Worm (Caenorhabditis elegans) whole organism, mixed stage, embryonic: ENCODE measurements around the gene fib-1.

Experiments
- M03D4.4 ChIP-seq: sonication (generic microtip); optimal IDR thresholded peaks from 2 replicates; lab custom pipeline; 2017; ENCODE audit warnings: mild to moderate bottlenecking, missing genetic modification characterization, missing compliant biosample characterization
- bed-3 ChIP-seq: fragments of 200-800 bp; sonication (Bioruptor generic); optimal IDR thresholded peaks from 3 replicates; lab custom pipeline; 2018; ENCODE audit warnings: mild to moderate bottlenecking, missing genetic modification characterization, moderate library complexity, missing compliant biosample characterization
- blmp-1 ChIP-seq: fragments of 150-350 bp; optimal IDR thresholded peaks from 2 replicates; lab custom pipeline; 2014; ENCODE audit warnings: missing biosample characterization, missing genetic modification characterization
- ceh-39 ChIP-seq: fragments of 150-350 bp; optimal IDR thresholded peaks from 2 replicates; lab custom pipeline; 2014; ENCODE audit warnings: missing biosample characterization, missing genetic modification characterization
- ceh-43 ChIP-seq: fragments of 200-800 bp; sonication (Bioruptor generic); optimal IDR thresholded peaks from 2 replicates; lab custom pipeline; 2018; ENCODE audit warnings: mild to moderate bottlenecking, missing genetic modification characterization, moderate library complexity, missing compliant biosample characterization
- ceh-83 ChIP-seq: fragments of 200-800 bp; sonication (Bioruptor generic); optimal IDR thresholded peaks from 2 replicates; lab custom pipeline; 2018; ENCODE audit warnings: mild to moderate bottlenecking, missing genetic modification characterization, missing compliant biosample characterization
- cnd-1 ChIP-seq: fragments of 200-800 bp; sonication (Bioruptor generic); optimal IDR thresholded peaks from 2 replicates; lab custom pipeline; 2018; ENCODE audit warnings: mild to moderate bottlenecking, missing genetic modification characterization, missing compliant biosample characterization
- elt-1 ChIP-seq: sonication (generic microtip); optimal IDR thresholded peaks from 2 replicates; lab custom pipeline; 2017; ENCODE audit warnings: missing genetic modification characterization, mild to moderate bottlenecking, missing compliant biosample characterization, antibody characterized with exemption, moderate library complexity, borderline replicate concordance; ENCODE audit not compliant: insufficient read depth
- elt-3 ChIP-seq: fragments of 150-350 bp; optimal IDR thresholded peaks from 2 replicates; lab custom pipeline; 2014; ENCODE audit warnings: missing biosample characterization, missing genetic modification characterization
- hlh-1 ChIP-seq: fragments of 150-350 bp; optimal IDR thresholded peaks from 2 replicates; lab custom pipeline; 2014; ENCODE audit warnings: missing biosample characterization, missing genetic modification reagents, missing genetic modification characterization
- lin-32 ChIP-seq: fragments of 200-800 bp; sonication (Bioruptor generic); optimal IDR thresholded peaks from 2 replicates; lab custom pipeline; 2018; ENCODE audit warnings: mild to moderate bottlenecking, missing genetic modification characterization, missing compliant biosample characterization
- lsy-2 ChIP-seq: fragments of 150-350 bp; optimal IDR thresholded peaks from 2 replicates; lab custom pipeline; 2014; ENCODE audit warnings: missing biosample characterization, missing genetic modification characterization
- mab-5 ChIP-seq: fragments of 150-350 bp; optimal IDR thresholded peaks from 2 replicates; lab custom pipeline; 2014; ENCODE audit warnings: missing biosample characterization, missing genetic modification characterization
- mep-1 ChIP-seq: fragments of 150-350 bp; optimal IDR thresholded peaks from 2 replicates; lab custom pipeline; 2017; ENCODE audit warnings: missing biosample characterization, missing genetic modification reagents, missing genetic modification characterization, inconsistent platforms
- nhr-12 ChIP-seq: fragments of 150-350 bp; optimal IDR thresholded peaks from 2 replicates; lab custom pipeline; 2014; ENCODE audit warnings: missing biosample characterization, missing genetic modification characterization
- nhr-2 ChIP-seq: fragments of 150-350 bp; optimal IDR thresholded peaks from 2 replicates; lab custom pipeline; 2014; ENCODE audit warnings: missing biosample characterization, missing genetic modification characterization
- nhr-237 ChIP-seq: fragments of 150-350 bp; optimal IDR thresholded peaks from 2 replicates; lab custom pipeline; 2014; ENCODE audit warnings: missing biosample characterization, missing genetic modification characterization
- nhr-28 ChIP-seq: fragments of 150-350 bp; optimal IDR thresholded peaks from 2 replicates; lab custom pipeline; 2014; ENCODE audit warnings: missing biosample characterization, missing genetic modification characterization
- nhr-76 ChIP-seq: sonication (generic microtip); optimal IDR thresholded peaks from 2 replicates; lab custom pipeline; 2017; ENCODE audit warnings: missing biosample characterization, missing genetic modification characterization
- sem-2 ChIP-seq: fragments of 200-800 bp; sonication (Bioruptor generic); optimal IDR thresholded peaks from 2 replicates; lab custom pipeline; 2018; ENCODE audit warnings: mild to moderate bottlenecking, missing genetic modification characterization, missing compliant biosample characterization
- sptf-1 ChIP-seq: sonication (generic microtip); optimal IDR thresholded peaks from 2 replicates; lab custom pipeline; 2017; ENCODE audit warnings: mild to moderate bottlenecking, missing genetic modification characterization, moderate library complexity, missing compliant biosample characterization
- tbx-8 ChIP-seq: fragments of 200-800 bp; sonication (Bioruptor generic); optimal IDR thresholded peaks from 2 replicates; lab custom pipeline; 2018; ENCODE audit warnings: mild to moderate bottlenecking, missing genetic modification characterization, moderate library complexity, missing compliant biosample characterization
- unc-120 ChIP-seq: sonication (generic microtip); optimal IDR thresholded peaks from 2 replicates; lab custom pipeline; 2017; ENCODE audit warnings: missing genetic modification characterization, missing compliant biosample characterization; ENCODE audit not compliant: poor library complexity, severe bottlenecking
- unc-62 ChIP-seq: fragments of 150-350 bp; optimal IDR thresholded peaks from 2 replicates; lab custom pipeline; 2014; ENCODE audit warnings: missing biosample characterization, missing genetic modification reagents, missing genetic modification characterization
- zip-8 ChIP-seq: fragments of 150-350 bp; optimal IDR thresholded peaks from 2 replicates; lab custom pipeline; 2014; ENCODE audit warnings: missing biosample characterization, missing genetic modification characterization
- ztf-11 ChIP-seq: fragments of 150-350 bp; optimal IDR thresholded peaks from 2 replicates; lab custom pipeline; 2014; ENCODE audit warnings: missing biosample characterization, missing genetic modification characterization

Gene fib-1

DNA sequence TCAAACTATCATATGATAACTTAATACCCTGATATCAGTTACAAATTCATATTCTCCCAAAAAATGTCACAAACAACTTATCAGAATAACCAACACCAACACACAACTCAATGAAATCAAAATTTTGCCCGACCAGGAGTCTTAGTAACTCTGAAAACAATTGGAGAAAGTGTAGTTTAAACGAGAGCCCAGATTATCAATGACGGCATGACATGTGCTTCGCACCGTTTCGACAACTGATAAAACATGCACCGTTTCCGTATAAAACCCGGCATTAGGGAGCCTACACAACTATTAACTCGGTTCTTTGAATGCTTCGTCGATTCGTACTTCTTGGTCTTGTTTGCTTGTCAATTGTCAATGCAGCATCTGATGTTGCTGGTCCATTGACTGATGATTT, 8.4 kb downstream of the fib-1 start, which contains the start of gene fil-1:
fil-1 (plus strand) TSS at position 219 of the 400 bp plus-strand sequence.
- no peak for TF ChIP-seq mab-5 (tag; lab: Kevin White, UChicago)
- TF ChIP-seq, all 35 proteins: peak for 0

DNA sequence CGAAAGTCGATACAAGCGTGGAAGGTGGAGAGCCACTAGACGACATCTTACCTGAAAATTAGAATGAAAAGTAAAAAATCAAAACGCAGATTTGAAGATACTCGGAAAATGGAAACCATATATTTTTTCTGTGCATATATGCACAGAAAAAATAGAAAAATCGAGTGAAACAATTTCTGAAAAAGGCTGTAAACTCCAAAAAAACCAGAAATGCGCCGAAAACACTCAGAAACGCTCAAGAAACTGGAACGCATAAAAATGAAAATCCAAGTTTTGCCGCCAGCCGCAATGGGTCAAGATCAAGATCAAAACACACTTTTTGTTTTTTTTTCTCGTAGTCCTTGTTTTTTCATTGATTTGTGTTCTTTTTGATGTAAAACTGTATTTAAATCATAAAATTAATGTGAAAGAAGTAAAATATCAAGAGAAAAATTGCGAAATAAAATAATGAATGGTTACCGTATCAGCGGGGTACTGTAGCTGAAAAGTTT, 9.4 kb downstream of the fib-1 start, which contains the start of gene T01C3.3:
T01C3.3 (minus strand) TSS at position 51 of the 491 bp plus-strand sequence.
- TF ChIP-seq blmp-1 (no peak), tbx-8 (GFP tag; lab: Kevin White, UChicago) (no peak), hlh-1 (tag; lab: Kevin White, UChicago) (no peak), ceh-39 (tag; lab: Kevin White, UChicago) (no peak), nhr-12 (no peak), mab-5 (tag; lab: Kevin White, UChicago) (no peak), elt-3 (no peak), mep-1 (tag; lab: Kevin White, UChicago) (no peak), lin-32 (no peak), nhr-237 (no peak), sptf-1 (tag; lab: Kevin White, UChicago) (no peak)
- TF ChIP-seq, all 35 proteins: peak for 0

DNA sequence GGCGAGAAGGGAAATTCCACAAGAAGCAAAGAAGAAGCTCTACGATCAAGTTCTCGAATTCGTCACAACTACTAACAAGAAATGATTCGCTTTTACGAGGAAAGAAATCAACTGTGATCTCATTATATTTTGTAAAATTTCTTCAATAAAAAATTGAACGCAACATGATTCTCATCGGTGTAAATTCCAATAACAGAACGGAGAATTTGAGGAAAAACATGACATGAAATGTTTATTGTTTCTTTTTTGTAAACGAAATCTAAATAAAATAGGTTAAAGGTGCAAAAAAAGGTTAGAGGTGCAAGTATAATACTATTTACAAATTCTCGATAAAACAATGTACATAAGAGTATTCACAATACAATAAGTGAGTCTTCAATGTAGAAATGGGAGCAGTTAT, 10.5 kb downstream of the fib-1 start:
- TF ChIP-seq bed-3 (GFP tag; lab: Kevin White, UChicago) = no peak

- TF ChIP-seq lsy-2 (tag; lab: Kevin White, UChicago) = peak; percentile 11
- peak; percentile 28 for TF ChIP-seq mep-1 (tag; lab: Kevin White, UChicago)
- TF ChIP-seq cnd-1 = no peak
- TF ChIP-seq, all 35 proteins: peak for 2
Measured at ce11 chrV:14990843-14991242, 11.2 kb downstream of the fib-1 start, which contains the start of the genes cdt-2 and T01C3.2. Gene cdt-2, minus strand, starts transcription at chrV:14991126. Gene T01C3.2, plus strand, starts transcription at chrV:14991168.

DNA sequence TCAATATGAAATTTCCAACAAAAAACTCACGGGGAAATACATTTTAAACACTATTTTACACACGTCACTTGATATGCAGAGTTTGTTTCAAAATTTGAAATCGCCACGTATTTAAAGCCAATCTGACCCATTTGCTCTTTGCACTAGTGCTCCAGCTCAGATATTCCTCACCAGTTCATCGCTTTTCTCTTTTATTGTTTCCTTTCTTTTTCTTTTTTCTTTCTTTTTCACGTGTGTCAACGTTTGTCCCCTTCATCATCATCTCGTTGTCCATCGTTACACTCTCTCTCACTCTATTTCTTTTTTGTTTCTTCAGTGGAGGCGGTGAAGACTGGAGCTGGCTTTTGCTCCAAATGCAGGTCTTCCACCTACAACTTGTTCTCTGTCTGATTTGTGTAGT, 17.4 kb downstream of the fib-1 start, which contains the start of gene F02D8.4:
F02D8.4 (plus strand) TSS at position 301 of the 400 bp plus-strand sequence.
- TF ChIP-seq nhr-12 (no peak), elt-1 (no peak), tbx-8 (GFP tag; lab: Kevin White, UChicago) (no peak), cnd-1 (no peak), M03D4.4 (no peak), nhr-237 (no peak), unc-120 (tag; lab: Kevin White, UChicago) (no peak), ceh-83 (no peak), elt-3 (no peak), unc-62 (GFP tag; lab: Kevin White, UChicago) (no peak)

ce11 chrV:14979937-14980336, 22.1 kb downstream of the fib-1 start, which contains the start of gene xbx-1:
Gene xbx-1, plus strand, starts transcription at chrV:14980237.
- TF ChIP-seq nhr-237 (no peak), zip-8 (no peak), ztf-11 (tag; lab: Kevin White, UChicago) (no peak)

- TF ChIP-seq cnd-1 (no peak), sem-2 (GFP tag; lab: Kevin White, UChicago) (no peak), nhr-2 (tag; lab: Kevin White, UChicago) (no peak), nhr-28 (tag; lab: Kevin White, UChicago) (no peak), nhr-76 (tag; lab: Kevin White, UChicago) (no peak), nhr-237 (no peak), tbx-8 (GFP tag; lab: Kevin White, UChicago) (no peak), nhr-12 (no peak)
- TF ChIP-seq, all 35 proteins: peak for 0
Measured at ce11 chrV:14978205-14978751, 23.7 kb downstream of the fib-1 start, which contains the start of the genes grd-12 and F02D8.1. Gene grd-12, plus strand, starts transcription at chrV:14978505. Gene F02D8.1, minus strand, starts transcription at chrV:14978701.

- no peak for TF ChIP-seq ceh-43
- no peak for TF ChIP-seq nhr-2 (tag; lab: Kevin White, UChicago)
- no peak for TF ChIP-seq hlh-1 (tag; lab: Kevin White, UChicago)
- TF ChIP-seq unc-120 (tag; lab: Kevin White, UChicago) = no peak
- TF ChIP-seq lin-32 = no peak
Measured at ce11 chrV:14971136-14971535, 30.9 kb downstream of the fib-1 start, which contains the start of gene nlp-59. Gene nlp-59, plus strand, starts transcription at chrV:14971436.
